Worm (Caenorhabditis elegans): Measurements from ENCODE around the gene F43G6.10.

DNA sequence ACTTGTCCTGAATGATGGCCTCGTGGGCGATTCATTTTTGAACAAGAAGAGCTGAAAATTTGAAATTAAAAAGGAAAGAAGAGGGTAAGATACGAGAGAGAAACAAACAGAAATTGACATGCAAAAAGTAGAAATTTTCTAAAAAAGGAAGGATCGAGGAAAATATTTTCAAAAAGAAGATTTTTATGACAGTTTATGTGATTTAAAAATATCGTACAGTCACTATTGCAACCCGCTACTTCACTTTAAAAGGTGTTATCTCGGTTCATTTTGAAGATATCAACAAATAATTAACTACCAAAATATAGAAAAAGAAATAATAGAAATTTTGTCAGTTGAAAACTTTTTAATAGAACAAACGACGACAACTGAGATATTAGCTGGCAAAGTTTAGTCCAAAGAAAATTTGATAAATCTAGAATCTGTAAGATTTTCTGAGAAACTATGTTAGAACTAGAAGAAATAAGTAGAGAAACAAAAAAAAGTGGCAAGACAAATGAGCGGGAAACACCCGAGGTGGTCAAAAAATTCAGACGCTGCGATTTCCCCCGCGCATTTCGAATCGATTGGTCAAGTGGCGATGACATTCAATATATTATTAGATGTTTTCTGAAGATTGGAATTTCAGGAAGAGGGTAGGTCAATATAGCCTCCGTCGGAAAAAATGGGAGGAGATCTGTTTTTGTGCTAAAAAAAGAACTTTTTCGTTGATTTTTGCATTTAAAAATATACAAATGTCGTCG, 14.6 kb downstream of the F43G6.10 start, which contains the start of gene Y6D1A.1:
- no peak for TF ChIP-seq ceh-19 (GFP tag; optimal IDR thresholded peaks at IDR 0.05)
- no peak for TF ChIP-seq pha-4 (tag; optimal IDR thresholded peaks at IDR 0.05)
- no peak for TF ChIP-seq fkh-10 (GFP tag; optimal IDR thresholded peaks at IDR 0.05)
- no peak for TF ChIP-seq unc-55 (GFP tag; optimal IDR thresholded peaks at IDR 0.05)
- no peak for TF ChIP-seq unc-3 (GFP tag; conservative IDR thresholded peaks at IDR 0.05)
- no peak for TF ChIP-seq unc-3 (tag; optimal IDR thresholded peaks at IDR 0.05)
- TF ChIP-seq ama-1 (optimal IDR thresholded peaks at IDR 0.05) = no peak
- TF ChIP-seq tbx-7 (tag; optimal IDR thresholded peaks at IDR 0.05) = no peak
- no peak for TF ChIP-seq dve-1 (tag; optimal IDR thresholded peaks at IDR 0.05)
- TF ChIP-seq pqm-1 (tag; optimal IDR thresholded peaks at IDR 0.05) = no peak
- TF ChIP-seq nhr-11 (tag; optimal IDR thresholded peaks at IDR 0.05) = no peak
- TF ChIP-seq ceh-6 (GFP tag; optimal IDR thresholded peaks at IDR 0.05) = no peak
- TF ChIP-seq ceh-34 (tag; optimal IDR thresholded peaks at IDR 0.05) = no peak
